Worm (Caenorhabditis elegans): Measurements from ENCODE around the gene kqt-1.

Gene kqt-1

ce11 chrX:6609717-6610116 is 9.1 kb upstream of the kqt-1 start, which contains the start of gene C25B8.8:
C25B8.8 (plus strand) TSS chrX:6610017.
- no peak for TF ChIP-seq W03F9.2 (tag; optimal IDR thresholded peaks at IDR 0.05)
- no peak for TF ChIP-seq dao-5 (tag; optimal IDR thresholded peaks at IDR 0.05)
- no peak for TF ChIP-seq him-1 (tag; optimal IDR thresholded peaks at IDR 0.05)

ce11 chrX:6613537-6613936 is 5.3 kb upstream of the kqt-1 start:
- TF ChIP-seq dao-5 (tag; optimal IDR thresholded peaks at IDR 0.05), result no peak
- no peak for TF ChIP-seq W03F9.2 (tag; optimal IDR thresholded peaks at IDR 0.05)
- no peak for TF ChIP-seq him-1 (tag; optimal IDR thresholded peaks at IDR 0.05)

ce11 chrX:6617622-6618021 is 1.2 kb upstream of the kqt-1 start:
- no peak for TF ChIP-seq W03F9.2 (tag; optimal IDR thresholded peaks at IDR 0.05)
- TF ChIP-seq dao-5 (tag; optimal IDR thresholded peaks at IDR 0.05), result no peak
- no peak for TF ChIP-seq him-1 (tag; optimal IDR thresholded peaks at IDR 0.05)

- TF ChIP-seq him-1 (tag; optimal IDR thresholded peaks at IDR 0.05) (no peak), W03F9.2 (tag; optimal IDR thresholded peaks at IDR 0.05) (no peak), dao-5 (tag; optimal IDR thresholded peaks at IDR 0.05) (no peak)
These were observed 3.9 kb downstream of the kqt-1 start, which contains the start of gene clec-266 for ce11 chrX:6622552-6623236. clec-266 (minus strand) TSS chrX:6622915.

ce11 chrX:6625275-6625674 is 6.5 kb downstream of the kqt-1 start:
- no peak for TF ChIP-seq dao-5 (tag; optimal IDR thresholded peaks at IDR 0.05)
- no peak for TF ChIP-seq him-1 (tag; optimal IDR thresholded peaks at IDR 0.05)

- TF ChIP-seq dao-5 (tag; optimal IDR thresholded peaks at IDR 0.05) (no peak), him-1 (tag; optimal IDR thresholded peaks at IDR 0.05) (no peak), W03F9.2 (tag; optimal IDR thresholded peaks at IDR 0.05) (no peak)
These were observed 11.8 kb downstream of the kqt-1 start for ce11 chrX:6630645-6631044.

- TF ChIP-seq W03F9.2 (tag; optimal IDR thresholded peaks at IDR 0.05) (no peak), him-1 (tag; optimal IDR thresholded peaks at IDR 0.05) (no peak), dao-5 (tag; optimal IDR thresholded peaks at IDR 0.05) (no peak)
These were observed 12.6 kb downstream of the kqt-1 start, which contains the start of gene aexr-2 for ce11 chrX:6631437-6631836. aexr-2 (minus strand) TSS chrX:6631537.

ce11 chrX:6635173-6635572 is 16.4 kb downstream of the kqt-1 start, which contains the start of gene aexr-1:
aexr-1 (minus strand) TSS chrX:6635273.
- TF ChIP-seq dao-5 (tag; optimal IDR thresholded peaks at IDR 0.05) (no peak), him-1 (tag; optimal IDR thresholded peaks at IDR 0.05) (no peak), W03F9.2 (tag; optimal IDR thresholded peaks at IDR 0.05) (no peak)

ce11 chrX:6637933-6638332 is 19.1 kb downstream of the kqt-1 start:
- no peak for TF ChIP-seq W03F9.2 (tag; optimal IDR thresholded peaks at IDR 0.05)
- TF ChIP-seq dao-5 (tag; optimal IDR thresholded peaks at IDR 0.05), result no peak
- TF ChIP-seq him-1 (tag; optimal IDR thresholded peaks at IDR 0.05), result no peak

- TF ChIP-seq dao-5 (tag; optimal IDR thresholded peaks at IDR 0.05) (no peak), W03F9.2 (tag; optimal IDR thresholded peaks at IDR 0.05) (no peak), him-1 (tag; optimal IDR thresholded peaks at IDR 0.05) (no peak)
These were observed 20.3 kb downstream of the kqt-1 start for ce11 chrX:6638985-6639573.

- TF ChIP-seq him-1 (tag; optimal IDR thresholded peaks at IDR 0.05) (no peak), W03F9.2 (tag; optimal IDR thresholded peaks at IDR 0.05) (no peak), dao-5 (tag; optimal IDR thresholded peaks at IDR 0.05) (no peak)
These were observed 21.9 kb downstream of the kqt-1 start, which contains the start of gene nhr-120 for ce11 chrX:6640570-6641199. nhr-120 (minus strand) TSS chrX:6640620.

ce11 chrX:6641509-6641908 is 22.7 kb downstream of the kqt-1 start:
- TF ChIP-seq him-1 (tag; optimal IDR thresholded peaks at IDR 0.05) (no peak), dao-5 (tag; optimal IDR thresholded peaks at IDR 0.05) (no peak), W03F9.2 (tag; optimal IDR thresholded peaks at IDR 0.05) (no peak)

ce11 chrX:6642798-6643197 is 24.0 kb downstream of the kqt-1 start:
- TF ChIP-seq dao-5 (tag; optimal IDR thresholded peaks at IDR 0.05), result no peak
- TF ChIP-seq W03F9.2 (tag; optimal IDR thresholded peaks at IDR 0.05), result no peak
- TF ChIP-seq him-1 (tag; optimal IDR thresholded peaks at IDR 0.05), result no peak

Measured in whole organism, L4/young adult.